Worm (Caenorhabditis elegans): ENCODE results near the gene col-174.

col-174 gene

ce11 chrX:7502807-7503206, 43.8 kb upstream of the col-174 start, which contains the start of gene F48E3.6:
Gene F48E3.6, minus strand, starts transcription at chrX:7502907.
- TF ChIP-seq egl-27 (tag; optimal IDR thresholded peaks at IDR 0.05) (no peak), nhr-77 (tag; optimal IDR thresholded peaks at IDR 0.05) (no peak), snpc-4 (tag; optimal IDR thresholded peaks at IDR 0.05) (no peak), mdl-1 (tag; optimal IDR thresholded peaks at IDR 0.05) (no peak), nhr-237 (tag; optimal IDR thresholded peaks at IDR 0.05) (no peak), lin-13 (GFP tag; optimal IDR thresholded peaks at IDR 0.05) (no peak), ceh-82 (tag; optimal IDR thresholded peaks at IDR 0.05) (no peak), ZK546.5 (tag; optimal IDR thresholded peaks at IDR 0.05) (no peak), ama-1 (optimal IDR thresholded peaks at IDR 0.05) (no peak), nhr-6 (tag; optimal IDR thresholded peaks at IDR 0.05) (no peak), peb-1 (tag; optimal IDR thresholded peaks at IDR 0.05) (no peak)

- TF ChIP-seq unc-55 (GFP tag; optimal IDR thresholded peaks at IDR 0.05) = no peak
- no peak for TF ChIP-seq unc-39 (tag; optimal IDR thresholded peaks at IDR 0.05)
- no peak for TF ChIP-seq sma-9 (GFP tag; optimal IDR thresholded peaks at IDR 0.05)
- no peak for TF ChIP-seq sma-9 (tag; optimal IDR thresholded peaks at IDR 0.05)
- TF ChIP-seq Y55F3AM.14 (GFP tag; optimal IDR thresholded peaks at IDR 0.05) = no peak
- no peak for TF ChIP-seq elt-3 (tag; optimal IDR thresholded peaks at IDR 0.05)
- no peak for TF ChIP-seq nhr-77 (tag; optimal IDR thresholded peaks at IDR 0.05)
- TF ChIP-seq lin-11 (tag; optimal IDR thresholded peaks at IDR 0.05) = no peak
Observed at ce11 chrX:7506533-7506932, 40.1 kb upstream of the col-174 start, which contains the start of gene lgc-11. Gene lgc-11, minus strand, starts transcription at chrX:7506633.

- TF ChIP-seq Y55F3AM.14 (GFP tag; optimal IDR thresholded peaks at IDR 0.05) (no peak), lin-39 (tag; optimal IDR thresholded peaks at IDR 0.05) (no peak), nhr-12 (tag; optimal IDR thresholded peaks at IDR 0.05) (no peak), sem-4 (tag; optimal IDR thresholded peaks at IDR 0.05) (no peak), nhr-21 (tag; optimal IDR thresholded peaks at IDR 0.05) (no peak), lsy-2 (tag; optimal IDR thresholded peaks at IDR 0.05) (no peak), peb-1 (tag; optimal IDR thresholded peaks at IDR 0.05) (no peak), nhr-77 (tag; optimal IDR thresholded peaks at IDR 0.05) (no peak), fos-1 (tag; optimal IDR thresholded peaks at IDR 0.05) (peak; percentile 10)
Observed at ce11 chrX:7507141-7507540, 39.5 kb upstream of the col-174 start.

- TF ChIP-seq nhr-237 (tag; optimal IDR thresholded peaks at IDR 0.05) (no peak), elt-1 (tag; optimal IDR thresholded peaks at IDR 0.05) (no peak), C34F6.9 (tag; optimal IDR thresholded peaks at IDR 0.05) (no peak), snpc-4 (tag; optimal IDR thresholded peaks at IDR 0.05) (no peak), zag-1 (tag; optimal IDR thresholded peaks at IDR 0.05) (no peak), sma-3 (GFP tag; optimal IDR thresholded peaks at IDR 0.05) (no peak), nhr-6 (tag; optimal IDR thresholded peaks at IDR 0.05) (no peak), R02D3.7 (tag; optimal IDR thresholded peaks at IDR 0.05) (no peak), nhr-10 (tag; optimal IDR thresholded peaks at IDR 0.05) (no peak), lin-11 (tag; optimal IDR thresholded peaks at IDR 0.05) (no peak), ama-1 (optimal IDR thresholded peaks at IDR 0.05) (no peak), lin-13 (GFP tag; optimal IDR thresholded peaks at IDR 0.05) (no peak), sem-4 (tag; optimal IDR thresholded peaks at IDR 0.05) (no peak), gmeb-1 (tag; optimal IDR thresholded peaks at IDR 0.05) (no peak), mdl-1 (tag; optimal IDR thresholded peaks at IDR 0.05) (no peak), mab-5 (tag; optimal IDR thresholded peaks at IDR 0.05) (no peak)
Observed at ce11 chrX:7512714-7513113, 33.9 kb upstream of the col-174 start.

ce11 chrX:7519569-7519968, 27.0 kb upstream of the col-174 start, which contains the start of gene chts-1:
Gene chts-1, minus strand, starts transcription at chrX:7519669.
- no peak for TF ChIP-seq gmeb-1 (tag; optimal IDR thresholded peaks at IDR 0.05)
- TF ChIP-seq ceh-16 (tag; optimal IDR thresholded peaks at IDR 0.05) = no peak
- no peak for TF ChIP-seq fos-1 (tag; optimal IDR thresholded peaks at IDR 0.05)
- no peak for TF ChIP-seq Y55F3AM.14 (GFP tag; optimal IDR thresholded peaks at IDR 0.05)
- TF ChIP-seq elt-1 (tag; optimal IDR thresholded peaks at IDR 0.05) = no peak
- TF ChIP-seq ama-1 (optimal IDR thresholded peaks at IDR 0.05) = no peak
- TF ChIP-seq ztf-1 (GFP tag; conservative IDR thresholded peaks at IDR 0.05) = no peak
- no peak for TF ChIP-seq ztf-4 (tag; optimal IDR thresholded peaks at IDR 0.05)
- TF ChIP-seq nhr-11 (tag; optimal IDR thresholded peaks at IDR 0.05) = no peak
- TF ChIP-seq nhr-23 (tag; optimal IDR thresholded peaks at IDR 0.05) = no peak
- TF ChIP-seq R02D3.7 (tag; optimal IDR thresholded peaks at IDR 0.05) = no peak
- no peak for TF ChIP-seq egl-27 (tag; optimal IDR thresholded peaks at IDR 0.05)
- TF ChIP-seq sma-9 (GFP tag; optimal IDR thresholded peaks at IDR 0.05) = no peak
- no peak for TF ChIP-seq sma-9 (tag; optimal IDR thresholded peaks at IDR 0.05)
- no peak for TF ChIP-seq lin-11 (tag; optimal IDR thresholded peaks at IDR 0.05)
- TF ChIP-seq nhr-25 (tag; optimal IDR thresholded peaks at IDR 0.05) = no peak
